Worm (Caenorhabditis elegans) whole organism, mixed stage, embryonic: ENCODE data around the gene C06E4.2.

ENCODE experiments used
- ces-1 ChIP-seq: fragments of 150-350 bp; optimal IDR thresholded peaks from 2 replicates; lab custom pipeline; 2014; ENCODE audit warnings: missing biosample characterization, missing genetic modification reagents, missing genetic modification characterization
- cnd-1 ChIP-seq: fragments of 200-800 bp; sonication (Bioruptor generic); optimal IDR thresholded peaks from 2 replicates; lab custom pipeline; 2018; ENCODE audit warnings: mild to moderate bottlenecking, missing genetic modification characterization, missing compliant biosample characterization
- elt-1 ChIP-seq: sonication (generic microtip); optimal IDR thresholded peaks from 2 replicates; lab custom pipeline; 2017; ENCODE audit warnings: missing genetic modification characterization, mild to moderate bottlenecking, missing compliant biosample characterization, antibody characterized with exemption, moderate library complexity, borderline replicate concordance; ENCODE audit not compliant: insufficient read depth
- elt-3 ChIP-seq: fragments of 150-350 bp; optimal IDR thresholded peaks from 2 replicates; lab custom pipeline; 2014; ENCODE audit warnings: missing biosample characterization, missing genetic modification characterization
- flh-1 ChIP-seq: fragments of 200-800 bp; sonication (Bioruptor generic); optimal IDR thresholded peaks from 2 replicates; lab custom pipeline; 2018; ENCODE audit warnings: mild to moderate bottlenecking, missing genetic modification characterization, moderate library complexity, missing compliant biosample characterization
- hlh-1 ChIP-seq: fragments of 150-350 bp; optimal IDR thresholded peaks from 2 replicates; lab custom pipeline; 2014; ENCODE audit warnings: missing biosample characterization, missing genetic modification reagents, missing genetic modification characterization
- lin-13 ChIP-seq: fragments of 150-350 bp; optimal IDR thresholded peaks from 2 replicates; lab custom pipeline; 2014; ENCODE audit warnings: missing biosample characterization, missing genetic modification characterization
- mab-5 ChIP-seq: fragments of 150-350 bp; optimal IDR thresholded peaks from 2 replicates; lab custom pipeline; 2014; ENCODE audit warnings: missing biosample characterization, missing genetic modification characterization
- mls-2 ChIP-seq: sonication (generic microtip); optimal IDR thresholded peaks from 2 replicates; lab custom pipeline; 2016; ENCODE audit warnings: mild to moderate bottlenecking, missing genetic modification characterization, moderate library complexity, missing compliant biosample characterization
- nhr-237 ChIP-seq: fragments of 150-350 bp; optimal IDR thresholded peaks from 2 replicates; lab custom pipeline; 2014; ENCODE audit warnings: missing biosample characterization, missing genetic modification characterization
- nhr-76 ChIP-seq: sonication (generic microtip); optimal IDR thresholded peaks from 2 replicates; lab custom pipeline; 2017; ENCODE audit warnings: missing biosample characterization, missing genetic modification characterization
- pha-4 ChIP-seq: fragments of 150-350 bp; optimal IDR thresholded peaks from 2 replicates; lab custom pipeline; 2018; ENCODE audit warnings: missing biosample characterization, missing genetic modification reagents, missing genetic modification characterization
- unc-62 ChIP-seq: fragments of 150-350 bp; optimal IDR thresholded peaks from 2 replicates; lab custom pipeline; 2014; ENCODE audit warnings: missing biosample characterization, missing genetic modification reagents, missing genetic modification characterization
- zip-8 ChIP-seq: fragments of 150-350 bp; optimal IDR thresholded peaks from 2 replicates; lab custom pipeline; 2014; ENCODE audit warnings: missing biosample characterization, missing genetic modification characterization

DNA sequence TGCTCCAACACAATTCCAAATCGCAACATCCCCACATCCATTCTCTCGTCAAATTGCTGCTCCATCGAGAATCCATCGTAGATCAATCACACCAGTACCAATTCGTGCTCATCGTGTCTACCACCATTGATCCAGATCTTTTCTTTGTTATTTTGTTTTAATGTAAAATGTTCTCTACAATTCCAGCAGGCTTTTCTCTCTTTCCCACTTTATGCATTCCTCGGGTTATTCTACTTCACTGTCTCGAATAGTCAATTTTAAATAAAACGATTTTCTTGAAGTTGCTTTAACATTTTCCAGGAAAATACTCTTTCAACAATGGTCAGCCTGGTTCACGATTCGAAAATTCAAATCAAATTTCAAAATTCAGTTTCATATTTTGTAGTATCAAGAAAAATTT, 6.2 kb downstream of the C06E4.2 start, which contains the start of gene C06E4.1:
- no peak for TF ChIP-seq nhr-237 (tag; lab: Kevin White, UChicago)
- TF ChIP-seq lin-13 (tag; lab: Kevin White, UChicago) = no peak
- TF ChIP-seq mab-5 (tag; lab: Kevin White, UChicago) = no peak
- no peak for TF ChIP-seq unc-62
- no peak for TF ChIP-seq elt-3 (tag; lab: Kevin White, UChicago)
- no peak for TF ChIP-seq nhr-76 (tag; lab: Kevin White, UChicago)
- TF ChIP-seq ces-1 (GFP tag; lab: Kevin White, UChicago) = no peak
- no peak for TF ChIP-seq zip-8 (tag; lab: Kevin White, UChicago)
- TF ChIP-seq mls-2 = no peak
- no peak for TF ChIP-seq cnd-1 (tag; lab: Kevin White, UChicago)
- TF ChIP-seq pha-4 (tag; lab: Kevin White, UChicago) = no peak
- TF ChIP-seq hlh-1 (tag; lab: Kevin White, UChicago) = no peak
- TF ChIP-seq flh-1 (GFP tag; lab: Kevin White, UChicago) = no peak
- TF ChIP-seq elt-1 = no peak
